Worm (Caenorhabditis elegans): Measurements from ENCODE around the gene C49F5.8.

ce11 chrX:11957246-11957645 is 2.7 kb upstream of the C49F5.8 start, which contains the start of gene T08D10.5:
- no peak for TF ChIP-seq nhr-67 (tag; optimal IDR thresholded peaks at IDR 0.05)
- TF ChIP-seq lin-39 (tag; optimal IDR thresholded peaks at IDR 0.05), result no peak
- TF ChIP-seq R02D3.7 (tag; optimal IDR thresholded peaks at IDR 0.05), result no peak
- TF ChIP-seq aly-2 (tag; optimal IDR thresholded peaks at IDR 0.05), result no peak
- no peak for TF ChIP-seq nhr-12 (tag; optimal IDR thresholded peaks at IDR 0.05)
